Fruit fly (Drosophila melanogaster): ENCODE measurements around the gene Sry-delta.

DNA sequence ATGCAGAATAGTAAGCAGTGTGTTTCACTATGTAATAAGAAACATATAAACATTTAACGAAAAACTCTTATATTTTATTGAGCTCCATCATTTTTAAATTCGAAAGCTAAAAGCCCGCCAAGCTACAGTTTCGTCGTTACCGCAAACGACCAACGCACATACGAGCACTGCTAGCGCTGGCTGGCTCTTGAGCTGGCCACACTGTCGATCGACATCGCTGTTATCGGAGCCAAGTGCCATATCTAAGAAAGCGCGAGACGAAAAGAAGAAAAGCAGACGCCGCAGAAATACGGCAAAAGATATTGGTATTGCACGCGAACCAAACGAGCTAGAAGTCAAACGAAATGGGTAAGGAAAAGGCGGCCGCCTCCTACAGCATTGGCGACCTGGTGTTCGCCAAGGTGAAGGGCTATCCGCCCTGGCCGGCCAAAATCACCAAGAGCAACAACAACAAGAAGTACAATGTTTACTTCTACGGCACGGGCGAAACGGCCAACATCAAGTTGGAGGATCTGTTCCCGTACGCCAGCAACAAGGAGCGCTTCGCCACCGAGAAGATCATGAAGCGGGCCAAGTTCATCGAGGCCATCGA is 9.4 kb downstream of the Sry-delta start, which contains the start of gene Jasper:
- TF ChIP-seq Ets98B (GFP tag; IDR thresholded peaks at IDR 0.05) = no peak
- no peak for TF ChIP-seq D1 (tag; optimal IDR thresholded peaks at IDR 0.05)
- no peak for TF ChIP-seq fd96Ca (GFP tag; IDR thresholded peaks at IDR 0.05)
- no peak for TF ChIP-seq CG14655 (GFP tag; optimal IDR thresholded peaks at IDR 0.05)
- TF ChIP-seq Pif1B (GFP tag; optimal IDR thresholded peaks at IDR 0.05) = no peak
- TF ChIP-seq CG32121 (GFP tag; IDR thresholded peaks at IDR 0.05) = no peak
- no peak for TF ChIP-seq EcR (GFP tag; optimal IDR thresholded peaks at IDR 0.05)

All from whole organism, pupa.